Worm (Caenorhabditis elegans) whole organism, L1 larva: ENCODE measurements around the gene C28D4.18.

Experiments used
- C16A3.4 ChIP-seq: fragments of 150-350 bp; optimal IDR thresholded peaks from 2 replicates; lab custom pipeline; 2014; ENCODE audit warnings: missing biosample characterization, missing genetic modification characterization
- C34B4.2 ChIP-seq: sonication (generic microtip); optimal IDR thresholded peaks from 2 replicates; lab custom pipeline; 2017; ENCODE audit warnings: mild to moderate bottlenecking, missing genetic modification characterization, missing compliant biosample characterization
- Y116A8C.19 ChIP-seq: sonication (generic microtip); optimal IDR thresholded peaks from 2 replicates; lab custom pipeline; 2016; ENCODE audit warnings: missing compliant biosample characterization, missing genetic modification characterization, borderline replicate concordance
- aha-1 ChIP-seq: fragments of 150-350 bp; optimal IDR thresholded peaks from 2 replicates; lab custom pipeline; 2014; ENCODE audit warnings: missing biosample characterization, missing genetic modification characterization
- alr-1 ChIP-seq: fragments of 200-800 bp; sonication (Bioruptor generic); optimal IDR thresholded peaks from 2 replicates; lab custom pipeline; 2018; ENCODE audit warnings: borderline replicate concordance, mild to moderate bottlenecking, missing genetic modification characterization, missing compliant biosample characterization
- aly-2 ChIP-seq: fragments of 150-350 bp; optimal IDR thresholded peaks from 2 replicates; lab custom pipeline; 2014; ENCODE audit warnings: missing biosample characterization, missing genetic modification characterization
- blmp-1 ChIP-seq: fragments of 150-350 bp; optimal IDR thresholded peaks from 2 replicates; lab custom pipeline; 2014; ENCODE audit warnings: missing biosample characterization, missing genetic modification characterization
- ceh-8 ChIP-seq: fragments of 200-800 bp; sonication (Bioruptor generic); optimal IDR thresholded peaks from 2 replicates; lab custom pipeline; 2018; ENCODE audit warnings: mild to moderate bottlenecking, missing genetic modification characterization, moderate library complexity, missing compliant biosample characterization
- ceh-82 ChIP-seq, 3 experiments: fragments of 150-350 bp in 1 of 3; sonication (generic microtip) in 2 of 3; optimal IDR thresholded peaks; 2 replicates each; lab custom pipeline; 2014 to 2017; ENCODE audit warnings: missing biosample characterization in 3 of 3, missing genetic modification characterization in 3 of 3
- ceh-90 ChIP-seq: sonication (generic microtip); optimal IDR thresholded peaks from 2 replicates; lab custom pipeline; 2016; ENCODE audit warnings: missing genetic modification characterization, missing compliant biosample characterization
- ces-1 ChIP-seq: fragments of 150-350 bp; optimal IDR thresholded peaks from 2 replicates; lab custom pipeline; 2014; ENCODE audit warnings: missing biosample characterization, missing genetic modification reagents, missing genetic modification characterization
- dsc-1 ChIP-seq: sonication (generic microtip); optimal IDR thresholded peaks from 2 replicates; lab custom pipeline; 2016; ENCODE audit warnings: mild to moderate bottlenecking, missing genetic modification characterization, missing compliant biosample characterization
- efl-1 ChIP-seq, 4 experiments: fragments of 150-350 bp; optimal IDR thresholded peaks in 3 of 4; peaks in 1 of 4; 1 replicate in 1 of 4; 2 replicates in 3 of 4; lab custom pipeline; 2014; ENCODE audit warnings: missing biosample characterization in 2 of 4, missing genetic modification characterization in 2 of 4, missing genetic modification reagents in 2 of 4
- efl-3 ChIP-seq: fragments of 200-800 bp; sonication (Bioruptor generic); optimal IDR thresholded peaks from 2 replicates; lab custom pipeline; 2018; ENCODE audit warnings: mild to moderate bottlenecking, missing genetic modification characterization, missing compliant biosample characterization
- egl-13 ChIP-seq: sonication (generic microtip); optimal IDR thresholded peaks from 2 replicates; lab custom pipeline; 2016; ENCODE audit warnings: missing genotype, missing genetic modification reagents, missing genetic modification characterization, missing compliant biosample characterization
- elt-2 ChIP-seq: sonication (generic microtip); optimal IDR thresholded peaks from 2 replicates; lab custom pipeline; 2016; ENCODE audit warnings: missing genetic modification characterization, mild to moderate bottlenecking, inconsistent platforms, missing compliant biosample characterization, missing genetic modification reagents
- elt-3 ChIP-seq, 6 experiments: fragments of 150-350 bp in 1 of 6; sonication (generic microtip); optimal IDR thresholded peaks; 2 replicates each; lab custom pipeline; 2017 to 2018; ENCODE audit warnings: missing biosample characterization in 6 of 6, missing genetic modification characterization in 6 of 6, inconsistent platforms in 1 of 6
- fkh-10 ChIP-seq: sonication (generic microtip); optimal IDR thresholded peaks from 2 replicates; lab custom pipeline; 2017; ENCODE audit warnings: missing biosample characterization, missing genetic modification reagents, missing genetic modification characterization
- fkh-4 ChIP-seq: sonication (generic microtip); optimal IDR thresholded peaks from 2 replicates; lab custom pipeline; 2016; ENCODE audit warnings: missing compliant biosample characterization, missing genetic modification characterization, borderline replicate concordance
- fkh-8 ChIP-seq: sonication (generic microtip); optimal IDR thresholded peaks from 2 replicates; lab custom pipeline; 2016; ENCODE audit warnings: mild to moderate bottlenecking, missing genetic modification characterization, missing compliant biosample characterization
- fos-1 ChIP-seq: fragments of 150-350 bp; optimal IDR thresholded peaks from 2 replicates; lab custom pipeline; 2014; ENCODE audit warnings: missing biosample characterization, missing genetic modification characterization
- grh-1 ChIP-seq: fragments of 200-800 bp; sonication (Bioruptor generic); IDR thresholded peaks from 2 replicates; pipeline ENCODE4 v1.3.6; 2022; ENCODE audit warnings: missing genetic modification reagents, missing genetic modification characterization, missing compliant biosample characterization
- hlh-17 ChIP-seq: fragments of 200-800 bp; sonication (Bioruptor generic); optimal IDR thresholded peaks from 2 replicates; lab custom pipeline; 2018; ENCODE audit warnings: missing genetic modification characterization, mild to moderate bottlenecking, missing compliant biosample characterization, moderate library complexity, borderline replicate concordance
- hpl-2 ChIP-seq: fragments of 150-350 bp; optimal IDR thresholded peaks from 2 replicates; lab custom pipeline; 2014; ENCODE audit warnings: missing biosample characterization, missing genetic modification reagents, missing genetic modification characterization
- irx-1 ChIP-seq: sonication (generic microtip); optimal IDR thresholded peaks from 2 replicates; lab custom pipeline; 2016; ENCODE audit warnings: missing genetic modification characterization, missing compliant biosample characterization
- isw-1 ChIP-seq: fragments of 200-800 bp; sonication (Bioruptor generic); IDR thresholded peaks from 2 replicates; pipeline ENCODE4 v1.3.6; 2022; ENCODE audit warnings: missing genetic modification characterization, missing compliant biosample characterization
- lin-13 ChIP-seq: fragments of 150-350 bp; optimal IDR thresholded peaks from 2 replicates; lab custom pipeline; 2014; ENCODE audit warnings: missing biosample characterization, missing genetic modification reagents, missing genetic modification characterization
- lin-35 ChIP-seq, 2 experiments: fragments of 150-350 bp; optimal IDR thresholded peaks; 2 replicates each; lab custom pipeline; 2014; ENCODE audit warnings: missing biosample characterization in 2 of 2, missing genetic modification characterization in 2 of 2, missing genetic modification reagents in 2 of 2
- lin-39 ChIP-seq: fragments of 150-350 bp; optimal IDR thresholded peaks from 2 replicates; lab custom pipeline; 2014; ENCODE audit warnings: missing biosample characterization, missing genetic modification reagents, missing genetic modification characterization
- mab-9 ChIP-seq: fragments of 200-800 bp; sonication (Bioruptor generic); IDR thresholded peaks from 2 replicates; pipeline ENCODE4 v1.3.6; 2022; ENCODE audit warnings: missing genetic modification reagents, missing genetic modification characterization, missing compliant biosample characterization
- mdl-1 ChIP-seq, 2 experiments: fragments of 150-350 bp; optimal IDR thresholded peaks; 2 replicates each; lab custom pipeline; 2014 to 2017; ENCODE audit warnings: missing biosample characterization in 2 of 2, missing genetic modification characterization in 2 of 2, inconsistent platforms in 1 of 2
- mef-2 ChIP-seq: fragments of 150-350 bp; optimal IDR thresholded peaks from 2 replicates; lab custom pipeline; 2014; ENCODE audit warnings: missing biosample characterization, missing genetic modification characterization
- mep-1 ChIP-seq: fragments of 150-350 bp; optimal IDR thresholded peaks from 2 replicates; lab custom pipeline; 2014; ENCODE audit warnings: missing biosample characterization, missing genetic modification characterization
- nhr-11 ChIP-seq: fragments of 150-350 bp; optimal IDR thresholded peaks from 2 replicates; lab custom pipeline; 2014; ENCODE audit warnings: missing biosample characterization, missing genetic modification characterization
- nhr-12 ChIP-seq: sonication (generic microtip); optimal IDR thresholded peaks from 2 replicates; lab custom pipeline; 2017; ENCODE audit warnings: missing biosample characterization, missing genetic modification characterization
- nhr-20 ChIP-seq: sonication (generic microtip); optimal IDR thresholded peaks from 2 replicates; lab custom pipeline; 2016; ENCODE audit warnings: mild to moderate bottlenecking, missing genetic modification characterization, missing compliant biosample characterization
- nhr-237 ChIP-seq: fragments of 150-350 bp; optimal IDR thresholded peaks from 2 replicates; lab custom pipeline; 2014; ENCODE audit warnings: missing biosample characterization, missing genetic modification characterization
- nhr-28 ChIP-seq: fragments of 150-350 bp; optimal IDR thresholded peaks from 2 replicates; lab custom pipeline; 2014; ENCODE audit warnings: missing biosample characterization, missing genetic modification characterization
- nhr-71 ChIP-seq: sonication (generic microtip); optimal IDR thresholded peaks from 2 replicates; lab custom pipeline; 2016; ENCODE audit warnings: mild to moderate bottlenecking, missing genetic modification characterization, moderate library complexity, missing compliant biosample characterization
- nhr-77 ChIP-seq: fragments of 150-350 bp; optimal IDR thresholded peaks from 2 replicates; lab custom pipeline; 2014; ENCODE audit warnings: missing biosample characterization, missing genetic modification characterization
- nhr-90 ChIP-seq: sonication (generic microtip); optimal IDR thresholded peaks from 2 replicates; lab custom pipeline; 2016; ENCODE audit warnings: mild to moderate bottlenecking, missing genetic modification characterization, missing compliant biosample characterization; ENCODE audit not compliant: poor library complexity
- pag-3 ChIP-seq: sonication (generic microtip); optimal IDR thresholded peaks from 2 replicates; lab custom pipeline; 2017; ENCODE audit warnings: missing genetic modification characterization, mild to moderate bottlenecking, missing compliant biosample characterization, antibody characterized with exemption, borderline replicate concordance; ENCODE audit not compliant: insufficient read depth
- pax-3 ChIP-seq: fragments of 200-800 bp; sonication (Bioruptor generic); optimal IDR thresholded peaks from 2 replicates; lab custom pipeline; 2018; ENCODE audit warnings: mild to moderate bottlenecking, missing genetic modification characterization, moderate library complexity, missing compliant biosample characterization
- pqm-1 ChIP-seq: sonication (generic microtip); optimal IDR thresholded peaks from 3 replicates; lab custom pipeline; 2017; ENCODE audit warnings: missing biosample characterization, missing genetic modification characterization
- skn-1 ChIP-seq: fragments of 150-350 bp; optimal IDR thresholded peaks from 2 replicates; lab custom pipeline; 2014; ENCODE audit warnings: missing biosample characterization, missing genetic modification characterization
- snu-23 ChIP-seq: sonication (generic microtip); optimal IDR thresholded peaks from 2 replicates; lab custom pipeline; 2016; ENCODE audit warnings: missing genetic modification characterization, missing compliant biosample characterization
- sox-4 ChIP-seq: sonication (generic microtip); optimal IDR thresholded peaks from 2 replicates; lab custom pipeline; 2016; ENCODE audit warnings: missing genetic modification characterization, missing compliant biosample characterization
- sptf-1 ChIP-seq: fragments of 150-350 bp; optimal IDR thresholded peaks from 2 replicates; lab custom pipeline; 2014; ENCODE audit warnings: missing biosample characterization, missing genetic modification characterization
- sup-37 ChIP-seq: fragments of 200-800 bp; sonication (Bioruptor generic); optimal IDR thresholded peaks from 2 replicates; lab custom pipeline; 2018; ENCODE audit warnings: mild to moderate bottlenecking, missing genetic modification characterization, missing compliant biosample characterization
- swsn-7 ChIP-seq: sonication (generic microtip); optimal IDR thresholded peaks from 2 replicates; lab custom pipeline; 2016; ENCODE audit warnings: missing genetic modification characterization, missing compliant biosample characterization
- unc-130 ChIP-seq: fragments of 150-350 bp; optimal IDR thresholded peaks from 2 replicates; lab custom pipeline; 2017; ENCODE audit warnings: missing biosample characterization, missing genetic modification characterization, inconsistent platforms
- unc-98 ChIP-seq: fragments of 200-800 bp; sonication (Bioruptor generic); IDR thresholded peaks from 2 replicates; pipeline ENCODE4 v1.3.6; 2022; ENCODE audit warnings: missing genetic modification characterization, missing compliant biosample characterization
- vab-15 ChIP-seq: sonication (generic microtip); optimal IDR thresholded peaks from 2 replicates; lab custom pipeline; 2017; ENCODE audit warnings: missing genotype, mild to moderate bottlenecking, missing genetic modification characterization, missing compliant biosample characterization

Gene C28D4.18

DNA sequence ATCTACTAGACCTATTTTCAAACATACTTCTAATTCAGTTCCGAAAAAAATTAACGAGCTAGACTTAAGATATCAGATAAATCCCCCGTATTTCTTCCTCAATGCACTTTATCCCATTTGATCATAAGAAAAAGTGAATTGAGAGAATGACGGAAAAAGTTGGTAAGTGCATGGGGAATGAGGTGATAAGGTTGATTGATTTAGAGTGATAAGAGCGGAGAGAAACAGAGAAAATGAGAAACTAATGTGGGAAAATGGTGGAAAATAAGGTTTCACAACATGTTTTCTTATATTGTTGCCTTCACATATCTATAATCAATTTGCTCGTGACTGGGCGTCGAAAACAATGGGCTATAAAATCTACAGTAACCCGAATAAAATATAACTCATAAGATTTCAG, 10.7 kb downstream of the C28D4.18 start:
- TF ChIP-seq nhr-90 (tag; lab: Kevin White, UChicago) (peak; percentile 18), unc-130 (tag; lab: Kevin White, UChicago) (no peak), elt-3 (tag; optimal IDR thresholded peaks at IDR 0.05; lab: Kevin White, UChicago) (peak in 5 of 6 experiments; percentile 28 to 82 (median 45)), isw-1 (GFP tag; lab: Robert Waterston, UW) (no peak), hpl-2 (GFP tag; lab: Kevin White, UChicago) (no peak), skn-1 (tag; lab: Kevin White, UChicago) (no peak), mef-2 (tag; lab: Kevin White, UChicago) (no peak), grh-1 (GFP tag; lab: Robert Waterston, UW) (no peak), ces-1 (no peak), C34B4.2 (tag; lab: Kevin White, UChicago) (no peak), fkh-8 (no peak), nhr-20 (tag; lab: Kevin White, UChicago) (peak; percentile 52), irx-1 (tag; lab: Kevin White, UChicago) (no peak), pag-3 (tag; lab: Kevin White, UChicago) (no peak), vab-15 (no peak), snu-23 (GFP tag; lab: Kevin White, UChicago) (peak; percentile 30), mdl-1 (tag; optimal IDR thresholded peaks at IDR 0.05; lab: Kevin White, UChicago) (no peak), pax-3 (tag; lab: Kevin White, UChicago) (no peak), nhr-28 (tag; lab: Kevin White, UChicago) (no peak), alr-1 (no peak), C16A3.4 (no peak), blmp-1 (tag; lab: Kevin White, UChicago) (peak; percentile 85), efl-3 (GFP tag; lab: Kevin White, UChicago) (no peak), mep-1 (tag; lab: Kevin White, UChicago) (peak; percentile 40), sup-37 (GFP tag; lab: Kevin White, UChicago) (no peak), nhr-237 (tag; lab: Kevin White, UChicago) (no peak), nhr-12 (tag; lab: Kevin White, UChicago) (no peak), pqm-1 (tag; lab: Kevin White, UChicago) (peak; percentile 7), Y116A8C.19 (no peak), lin-13 (GFP tag; lab: Kevin White, UChicago) (no peak), ceh-8 (no peak), fos-1 (tag; lab: Kevin White, UChicago) (no peak), swsn-7 (no peak), nhr-71 (tag; lab: Kevin White, UChicago) (peak; percentile 63), ceh-82 (tag; optimal IDR thresholded peaks at IDR 0.05; lab: Kevin White, UChicago) (no peak), ceh-90 (no peak), efl-1 (optimal IDR thresholded peaks at IDR 0.05; lab: Kevin White, UChicago) (no peak), efl-1 (GFP tag; optimal IDR thresholded peaks at IDR 0.05 in 1 of 2; lab: Kevin White, UChicago) (no peak), nhr-77 (tag; lab: Kevin White, UChicago) (no peak), lin-35 (GFP tag; optimal IDR thresholded peaks at IDR 0.05; lab: Kevin White, UChicago) (peak in 1 of 2 experiments; percentile 39), fkh-10 (no peak), egl-13 (tag; lab: Kevin White, UChicago) (no peak), unc-98 (no peak), fkh-4 (tag; lab: Kevin White, UChicago) (no peak), lin-39 (tag; lab: Kevin White, UChicago) (no peak), elt-2 (peak; percentile 50), hlh-17 (no peak), aly-2 (tag; lab: Kevin White, UChicago) (no peak), aha-1 (tag; lab: Kevin White, UChicago) (no peak), dsc-1 (peak; percentile 53), mab-9 (GFP tag; lab: Robert Waterston, UW) (no peak), nhr-11 (tag; lab: Kevin White, UChicago) (no peak), sox-4 (tag; lab: Kevin White, UChicago) (no peak), sptf-1 (tag; lab: Kevin White, UChicago) (no peak)
